Worm (Caenorhabditis elegans): ENCODE measurements around the gene Y105C5B.11.

The Y105C5B.11 gene

ce11 chrIV:15931833-15932232 lies 9.5 kb downstream of the Y105C5B.11 start (continued):
- TF ChIP-seq ZK185.1 (tag; optimal IDR thresholded peaks at IDR 0.05; ENCODE audit: poor library complexity, severe bottlenecking): peak; percentile 76
- no peak for TF ChIP-seq bed-2 (GFP tag; IDR thresholded peaks at IDR 0.05)
- TF ChIP-seq hsf-1 (GFP tag; IDR thresholded peaks at IDR 0.05): peak; percentile 76
- peak; percentile 80 for TF ChIP-seq die-1 (tag; optimal IDR thresholded peaks at IDR 0.05)
- no peak for TF ChIP-seq gei-17 (GFP tag; optimal IDR thresholded peaks at IDR 0.05)
- no peak for TF ChIP-seq cebp-1 (GFP tag; IDR thresholded peaks at IDR 0.05)
- peak; percentile 52 for TF ChIP-seq cebp-1 (tag; optimal IDR thresholded peaks at IDR 0.05)
- no peak for TF ChIP-seq cebp-2 (GFP tag; IDR thresholded peaks at IDR 0.05)
- peak; percentile 74 for TF ChIP-seq dox-1 (GFP tag; IDR thresholded peaks at IDR 0.05)
- peak in 1 of 3 experiments; percentile 35 for TF ChIP-seq lin-35 (GFP tag; optimal IDR thresholded peaks at IDR 0.05)
- TF ChIP-seq C06A6.2 (GFP tag; conservative IDR thresholded peaks at IDR 0.05): no peak
- 0 out of 2 replicates have a peak, but pooled peaks have one; percentile 43 for TF ChIP-seq Y95B8A.8 (GFP tag; IDR thresholded peaks at IDR 0.05)
- TF ChIP-seq snpc-4 (GFP tag; optimal IDR thresholded peaks at IDR 0.05): peak; percentile 87
- TF ChIP-seq snpc-4 (tag; optimal IDR thresholded peaks at IDR 0.05): peak; percentile 51 to 96 (median 92)
- no peak for TF ChIP-seq efl-1 (GFP tag; optimal IDR thresholded peaks at IDR 0.05)
- no peak; the same call in 1 of the 2 replicates for TF ChIP-seq zfh-2 (GFP tag; conservative IDR thresholded peaks at IDR 0.05)
- TF ChIP-seq B0336.3 (GFP tag; IDR thresholded peaks at IDR 0.05): no peak
- no peak for TF ChIP-seq snpc-1.1 (tag; optimal IDR thresholded peaks at IDR 0.05; ENCODE audit: insufficient read depth)
- peak; percentile 39 for TF ChIP-seq F49E8.2 (tag; optimal IDR thresholded peaks at IDR 0.05; ENCODE audit: insufficient read depth)
- TF ChIP-seq ekl-4 (GFP tag; IDR thresholded peaks at IDR 0.05): 0 out of 2 replicates have a peak, but pooled peaks have one; percentile 46
- no peak for TF ChIP-seq sea-2 (GFP tag; IDR thresholded peaks at IDR 0.05)
- TF ChIP-seq K12H6.12 (tag; optimal IDR thresholded peaks at IDR 0.05): no peak
- no peak for TF ChIP-seq F10E7.11 (tag; optimal IDR thresholded peaks at IDR 0.05)
- TF ChIP-seq attf-6 (GFP tag; IDR thresholded peaks at IDR 0.05): peak; percentile 97
- peak; percentile 49 for TF ChIP-seq mxl-1 (tag; optimal IDR thresholded peaks at IDR 0.05)
- TF ChIP-seq F57C9.4 (tag; optimal IDR thresholded peaks at IDR 0.05): no peak
- TF ChIP-seq mcd-1 (GFP tag; IDR thresholded peaks at IDR 0.05): peak; percentile 50
- peak; percentile 31 for TF ChIP-seq ceh-27 (GFP tag; optimal IDR thresholded peaks at IDR 0.05)
- TF ChIP-seq xnd-1 (tag; optimal IDR thresholded peaks at IDR 0.05): no peak
- TF ChIP-seq mes-4 (tag; optimal IDR thresholded peaks at IDR 0.05): peak; percentile 69
- TF ChIP-seq zim-3 (tag; optimal IDR thresholded peaks at IDR 0.05): peak; percentile 84
- TF ChIP-seq tbp1 (GFP tag; optimal IDR thresholded peaks at IDR 0.05): peak; percentile 96
- no peak for TF ChIP-seq bed-1 (GFP tag; IDR thresholded peaks at IDR 0.05)
- TF ChIP-seq hlh-12 (tag; optimal IDR thresholded peaks at IDR 0.05): no peak
- peak; percentile 2 for TF ChIP-seq F23B12.7 (tag; optimal IDR thresholded peaks at IDR 0.05; ENCODE audit: insufficient read depth)
- TF ChIP-seq rec-8 (tag; optimal IDR thresholded peaks at IDR 0.05): peak; percentile 16 to 44
- TF ChIP-seq lsy-27 (tag; optimal IDR thresholded peaks at IDR 0.05; ENCODE audit: borderline replicate concordance, insufficient read depth): no peak
- no peak for TF ChIP-seq lir-1 (GFP tag; conservative IDR thresholded peaks at IDR 0.05)
- no peak for TF ChIP-seq ama-1 (optimal IDR thresholded peaks at IDR 0.05)
- peak in 1 of 2 experiments; percentile 80 for TF ChIP-seq ama-1 (GFP tag; optimal IDR thresholded peaks at IDR 0.05)
- no peak for TF ChIP-seq hrde-1 (tag; optimal IDR thresholded peaks at IDR 0.05; ENCODE audit: borderline replicate concordance)
- TF ChIP-seq T07F8.4 (tag; optimal IDR thresholded peaks at IDR 0.05): peak; percentile 62
- peak; percentile 78 for TF ChIP-seq rpc-1 (optimal IDR thresholded peaks at IDR 0.05)
- TF ChIP-seq rpc-1 (tag; optimal IDR thresholded peaks at IDR 0.05): peak; percentile 78
- TF ChIP-seq D2030.7 (GFP tag; IDR thresholded peaks at IDR 0.05): peak; percentile 50
- no peak for TF ChIP-seq unc-130 (GFP tag; optimal IDR thresholded peaks at IDR 0.05)
- TF ChIP-seq Y67H2A.10 (GFP tag; conservative IDR thresholded peaks at IDR 0.05): no peak
- TF ChIP-seq ceh-79 (tag; optimal IDR thresholded peaks at IDR 0.05): no peak
- no peak for TF ChIP-seq dpff-1 (tag; optimal IDR thresholded peaks at IDR 0.05)

All from whole organism, young adult.